Worm (Caenorhabditis elegans): ENCODE measurements around the gene C17G10.6.

The C17G10.6 gene

ce11 chrII:5561392-5561791 is 41.7 kb downstream of the C17G10.6 start, which contains the start of gene C17C3.3:
C17C3.3 (plus strand) TSS chrII:5561737.
- TF ChIP-seq lin-13 (GFP tag; optimal IDR thresholded peaks at IDR 0.05): no peak
- peak; percentile 92 for TF ChIP-seq elt-2 (tag; optimal IDR thresholded peaks at IDR 0.05)
- TF ChIP-seq ztf-4 (tag; optimal IDR thresholded peaks at IDR 0.05): no peak

- TF ChIP-seq ztf-11 (tag; optimal IDR thresholded peaks at IDR 0.05) (no peak), mdl-1 (tag; optimal IDR thresholded peaks at IDR 0.05) (peak in 1 of 2 experiments; percentile 22), elt-2 (tag; optimal IDR thresholded peaks at IDR 0.05) (peak; percentile 99), lin-35 (GFP tag; optimal IDR thresholded peaks at IDR 0.05) (peak in 1 of 2 experiments; percentile 57), nhr-71 (tag; optimal IDR thresholded peaks at IDR 0.05) (peak; percentile 59), nhr-76 (tag; optimal IDR thresholded peaks at IDR 0.05) (no peak), hlh-4 (tag; optimal IDR thresholded peaks at IDR 0.05) (no peak), unc-86 (tag; optimal IDR thresholded peaks at IDR 0.05) (no peak), nhr-20 (tag; optimal IDR thresholded peaks at IDR 0.05) (peak; percentile 21)
These were observed 46.0 kb downstream of the C17G10.6 start for ce11 chrII:5557134-5557533.

- TF ChIP-seq nhr-71 (tag; optimal IDR thresholded peaks at IDR 0.05): no peak
- no peak for TF ChIP-seq ceh-8 (GFP tag; optimal IDR thresholded peaks at IDR 0.05)
- no peak for TF ChIP-seq aha-1 (tag; optimal IDR thresholded peaks at IDR 0.05)
- TF ChIP-seq alr-1 (tag; optimal IDR thresholded peaks at IDR 0.05; ENCODE audit: borderline replicate concordance): no peak
- TF ChIP-seq mep-1 (tag; optimal IDR thresholded peaks at IDR 0.05): no peak
- TF ChIP-seq C04F5.9 (tag; optimal IDR thresholded peaks at IDR 0.05): no peak
- TF ChIP-seq aly-2 (tag; optimal IDR thresholded peaks at IDR 0.05): no peak
- no peak for TF ChIP-seq unc-98 (GFP tag; IDR thresholded peaks at IDR 0.05)
- TF ChIP-seq pax-3 (tag; optimal IDR thresholded peaks at IDR 0.05): no peak
- TF ChIP-seq dpl-1 (GFP tag; optimal IDR thresholded peaks at IDR 0.05): no peak
- TF ChIP-seq lin-14 (GFP tag; optimal IDR thresholded peaks at IDR 0.05): no peak
- TF ChIP-seq ama-1 (optimal IDR thresholded peaks at IDR 0.05): no peak
- TF ChIP-seq nhr-12 (tag; optimal IDR thresholded peaks at IDR 0.05): no peak
These were observed 46.7 kb downstream of the C17G10.6 start, which contains the start of gene ins-11 for ce11 chrII:5556431-5556830. ins-11 (plus strand) TSS chrII:5556731.

- no peak for TF ChIP-seq lin-35 (GFP tag; optimal IDR thresholded peaks at IDR 0.05)
- TF ChIP-seq ceh-8 (GFP tag; optimal IDR thresholded peaks at IDR 0.05): no peak
- no peak for TF ChIP-seq ztf-4 (tag; optimal IDR thresholded peaks at IDR 0.05)
- TF ChIP-seq efl-1 (optimal IDR thresholded peaks at IDR 0.05): no peak
- TF ChIP-seq efl-1 (GFP tag; optimal IDR thresholded peaks at IDR 0.05 in 1 of 2): peak in 1 of 2 experiments; percentile 76
- TF ChIP-seq fkh-8 (tag; optimal IDR thresholded peaks at IDR 0.05): no peak
- TF ChIP-seq irx-1 (tag; optimal IDR thresholded peaks at IDR 0.05): no peak
- no peak for TF ChIP-seq lir-3 (tag; optimal IDR thresholded peaks at IDR 0.05; ENCODE audit: poor library complexity)
- peak; percentile 66 for TF ChIP-seq elt-2 (tag; optimal IDR thresholded peaks at IDR 0.05)
These were observed 47.6 kb downstream of the C17G10.6 start for ce11 chrII:5555522-5555921.

ce11 chrII:5554788-5555187 is 48.3 kb downstream of the C17G10.6 start:
- TF ChIP-seq ces-1 (GFP tag; optimal IDR thresholded peaks at IDR 0.05) (no peak), efl-1 (optimal IDR thresholded peaks at IDR 0.05) (no peak), efl-1 (GFP tag; optimal IDR thresholded peaks at IDR 0.05 in 1 of 2) (no peak), lsy-2 (tag; optimal IDR thresholded peaks at IDR 0.05) (no peak), pax-3 (tag; optimal IDR thresholded peaks at IDR 0.05) (no peak), snu-23 (GFP tag; optimal IDR thresholded peaks at IDR 0.05) (no peak), ceh-90 (tag; optimal IDR thresholded peaks at IDR 0.05) (no peak), unc-30 (tag; optimal IDR thresholded peaks at IDR 0.05) (no peak), lin-13 (GFP tag; optimal IDR thresholded peaks at IDR 0.05) (no peak), grh-1 (GFP tag; IDR thresholded peaks at IDR 0.05) (no peak), unc-98 (GFP tag; IDR thresholded peaks at IDR 0.05) (no peak), mdl-1 (tag; optimal IDR thresholded peaks at IDR 0.05) (no peak), jun-1 (tag; optimal IDR thresholded peaks at IDR 0.05) (no peak)
